Worm (Caenorhabditis elegans): Measurements from ENCODE around the gene tag-342.

DNA sequence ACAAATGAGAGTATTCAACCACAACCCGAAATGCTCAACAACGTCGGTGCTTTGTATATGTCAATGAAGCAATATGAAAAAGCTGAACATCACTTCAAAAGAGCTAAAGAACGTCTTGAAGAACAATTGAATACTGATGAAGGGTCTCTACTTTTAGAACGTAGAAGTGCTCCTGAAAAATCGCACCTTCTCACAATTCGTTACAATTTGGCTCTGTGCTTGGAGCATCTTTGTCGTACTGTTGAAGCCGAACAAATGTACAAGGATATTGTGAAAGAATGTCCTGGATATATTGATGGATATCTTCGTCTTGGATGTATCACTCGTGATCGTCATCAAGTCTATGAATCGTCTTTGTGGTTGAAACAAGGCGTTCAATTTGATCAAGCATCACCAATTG is 26.3 kb downstream of the tag-342 start:
- TF ChIP-seq him-1 (tag; optimal IDR thresholded peaks at IDR 0.05) = no peak
- TF ChIP-seq dao-5 (tag; optimal IDR thresholded peaks at IDR 0.05) = no peak
